Fruit fly (Drosophila melanogaster) whole organism, pupa: Measurements from ENCODE around the gene CG2712.

ENCODE experiments used
- CG10348 ChIP-seq: fragments of 200-800 bp; sonication (Bioruptor generic); IDR thresholded peaks from 2 replicates; pipeline ENCODE4 v1.3.6; 2022; ENCODE audit warnings: missing biosample characterization, missing genetic modification characterization
- CG12605 ChIP-seq: fragments of 200-800 bp; sonication (Bioruptor generic); IDR thresholded peaks from 2 replicates; pipeline ENCODE4 v1.3.6; 2022; ENCODE audit warnings: missing biosample characterization, missing genetic modification characterization
- CG13204 ChIP-seq: fragments of 200-800 bp; sonication (Bioruptor generic); optimal IDR thresholded peaks from 2 replicates; lab custom pipeline; 2018; ENCODE audit warnings: missing biosample characterization, mild to moderate bottlenecking, missing genetic modification characterization, moderate library complexity
- CG17806 ChIP-seq: fragments of 200-800 bp; sonication (Bioruptor generic); optimal IDR thresholded peaks from 2 replicates; lab custom pipeline; 2018; ENCODE audit warnings: missing biosample characterization, mild to moderate bottlenecking, missing genetic modification characterization, moderate library complexity
- CG4496 ChIP-seq: fragments of 200-800 bp; sonication (Bioruptor generic); IDR thresholded peaks from 3 replicates; pipeline ENCODE4 v1.3.6; 2022; ENCODE audit warnings: missing biosample characterization, missing genetic modification characterization
- CG9948 ChIP-seq: fragments of 200-800 bp; sonication (Bioruptor generic); optimal IDR thresholded peaks from 2 replicates; lab custom pipeline; 2018; ENCODE audit warnings: missing biosample characterization, mild to moderate bottlenecking, missing genetic modification characterization, moderate library complexity
- EcR ChIP-seq: fragments of 200-800 bp; sonication (Bioruptor generic); optimal IDR thresholded peaks from 3 replicates; lab custom pipeline; 2019; ENCODE audit warnings: missing biosample characterization, missing genetic modification characterization, mild to moderate bottlenecking, moderate library complexity, missing genetic modification reagents
- Pif1A ChIP-seq: fragments of 200-800 bp; sonication (Bioruptor generic); optimal IDR thresholded peaks from 3 replicates; lab custom pipeline; 2016; ENCODE audit warnings: missing biosample characterization, missing genetic modification characterization
- Pif1B ChIP-seq: fragments of 200-800 bp; sonication (Bioruptor generic); optimal IDR thresholded peaks from 3 replicates; lab custom pipeline; 2016; ENCODE audit warnings: missing biosample characterization, missing genetic modification characterization
- Snoo ChIP-seq: fragments of 200-800 bp; sonication (Bioruptor generic); optimal IDR thresholded peaks from 3 replicates; lab custom pipeline; 2017; ENCODE audit warnings: missing biosample characterization, mild to moderate bottlenecking, missing genetic modification characterization, inconsistent platforms
- gl ChIP-seq: fragments of 200-800 bp; sonication (Bioruptor generic); optimal IDR thresholded peaks from 2 replicates; lab custom pipeline; 2018; ENCODE audit warnings: missing biosample characterization, mild to moderate bottlenecking, missing genetic modification characterization

DNA sequence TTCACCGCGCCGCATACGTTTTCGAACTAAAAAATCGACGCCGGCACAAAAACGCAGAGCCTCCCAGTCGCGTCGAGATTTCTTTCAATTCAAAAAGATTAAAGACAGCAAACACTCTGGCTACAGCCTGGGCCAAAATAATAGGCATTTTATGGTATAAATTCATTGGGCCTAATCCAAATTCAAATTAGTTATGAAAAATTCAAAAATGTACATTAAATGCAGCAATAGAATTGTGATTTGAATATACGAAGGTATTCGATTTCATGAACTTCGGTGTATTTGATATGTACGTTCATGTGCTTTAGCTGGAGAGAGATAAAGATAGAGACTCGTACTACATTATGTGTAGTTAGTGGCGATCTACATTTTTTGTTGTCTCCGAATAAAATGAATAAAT is 11.8 kb downstream of the CG2712 start, which contains the start of gene Syx4:
- TF ChIP-seq Pif1B: peak; percentile 92
- peak; percentile 96 for TF ChIP-seq CG12605 (GFP tag; lab: Robert Waterston, UW)
- TF ChIP-seq CG17806 (tag; lab: Kevin White, UChicago): peak; percentile 88
- TF ChIP-seq CG4496 (GFP tag; lab: Robert Waterston, UW): peak; percentile 98
- TF ChIP-seq gl (tag; lab: Kevin White, UChicago): peak; percentile 78
- TF ChIP-seq CG9948: peak; percentile 82
- peak; percentile 79 for TF ChIP-seq Snoo
- peak; percentile 76 for TF ChIP-seq CG10348 (GFP tag; lab: Robert Waterston, UW)
- peak; percentile 30 for TF ChIP-seq CG13204
- TF ChIP-seq Pif1A (GFP tag; lab: Kevin White, UChicago): peak; percentile 91
- TF ChIP-seq EcR (GFP tag; lab: Kevin White, UChicago): no peak
